Worm (Caenorhabditis elegans): ENCODE data around the gene D2045.9.

D2045.9 gene

ce11 chrIII:10506699-10507248 is 31.7 kb downstream of the D2045.9 start, which contains the start of the genes sip-1 and sly-1 (continued):
- no peak for TF ChIP-seq egl-43 (GFP tag; IDR thresholded peaks at IDR 0.05)
- no peak; the same call in 1 of the 2 replicates for TF ChIP-seq arid-1 (GFP tag; conservative IDR thresholded peaks at IDR 0.05)
- TF ChIP-seq daf-8 (GFP tag; IDR thresholded peaks at IDR 0.05): no peak
- peak; percentile 55 for TF ChIP-seq hmg-1.1 (GFP tag; IDR thresholded peaks at IDR 0.05)
- TF ChIP-seq snpc-4 (tag; optimal IDR thresholded peaks at IDR 0.05): no peak
- no peak for TF ChIP-seq snpc-1.2 (GFP tag; IDR thresholded peaks at IDR 0.05)
- TF ChIP-seq F49E8.2 (tag; optimal IDR thresholded peaks at IDR 0.05; ENCODE audit: borderline replicate concordance): no peak
- TF ChIP-seq attf-4 (tag; optimal IDR thresholded peaks at IDR 0.05): no peak
- TF ChIP-seq aha-1 (tag): peak; percentile 78
- TF ChIP-seq nhr-10 (tag; optimal IDR thresholded peaks at IDR 0.05): no peak
- no peak for TF ChIP-seq zip-11 (GFP tag; IDR thresholded peaks at IDR 0.05)
- no peak for TF ChIP-seq R02D3.7 (tag; optimal IDR thresholded peaks at IDR 0.05)
- no peak for TF ChIP-seq ctbp-1 (GFP tag; IDR thresholded peaks at IDR 0.05)
- no peak for TF ChIP-seq ceh-20 (GFP tag; IDR thresholded peaks at IDR 0.05)
- no peak for TF ChIP-seq nhr-41 (GFP tag; IDR thresholded peaks at IDR 0.05)
- TF ChIP-seq nhr-11 (tag; optimal IDR thresholded peaks at IDR 0.05): no peak
- TF ChIP-seq hlh-11 (tag; optimal IDR thresholded peaks at IDR 0.05): peak; percentile 54
- TF ChIP-seq ztf-7 (tag; optimal IDR thresholded peaks at IDR 0.05): peak; percentile 53
- no peak for TF ChIP-seq tag-97 (GFP tag; IDR thresholded peaks at IDR 0.05)
- TF ChIP-seq Y5F2A.4 (GFP tag; optimal IDR thresholded peaks at IDR 0.05): no peak
- no peak for TF ChIP-seq mxl-2 (GFP tag; conservative IDR thresholded peaks at IDR 0.05)
- TF ChIP-seq F37D6.2 (tag; optimal IDR thresholded peaks at IDR 0.05): peak; percentile 19
- no peak for TF ChIP-seq dmd-9 (GFP tag; IDR thresholded peaks at IDR 0.05)
- peak; percentile 72 for TF ChIP-seq T20F7.1 (GFP tag; optimal IDR thresholded peaks at IDR 0.05)
- no peak for TF ChIP-seq unc-62 (GFP tag; optimal IDR thresholded peaks at IDR 0.05 in 1 of 2)
- TF ChIP-seq unc-62 (tag; optimal IDR thresholded peaks at IDR 0.05): no peak
- TF ChIP-seq pha-4 (GFP tag; IDR thresholded peaks at IDR 0.05): no peak
- peak; percentile 37 for TF ChIP-seq pha-4 (tag; optimal IDR thresholded peaks at IDR 0.05)
- TF ChIP-seq nhr-77 (tag; optimal IDR thresholded peaks at IDR 0.05): peak; percentile 66
- no peak for TF ChIP-seq F44E2.7 (GFP tag; IDR thresholded peaks at IDR 0.05)
- peak; percentile 83 for TF ChIP-seq mes-2 (tag; optimal IDR thresholded peaks at IDR 0.05; ENCODE audit: poor library complexity, severe bottlenecking)
- no peak for TF ChIP-seq nhr-25 (tag; optimal IDR thresholded peaks at IDR 0.05; ENCODE audit: borderline replicate concordance, insufficient read depth)
- TF ChIP-seq saeg-2 (GFP tag; IDR thresholded peaks at IDR 0.05): no peak
- TF ChIP-seq pqm-1 (tag; optimal IDR thresholded peaks at IDR 0.05): no peak
- peak; percentile 80 for TF ChIP-seq hlh-30 (tag; optimal IDR thresholded peaks at IDR 0.05; ENCODE audit: insufficient read depth)
- peak; percentile 25 for TF ChIP-seq unc-130 (GFP tag; optimal IDR thresholded peaks at IDR 0.05)
- no peak for TF ChIP-seq tra-1 (GFP tag; IDR thresholded peaks at IDR 0.05)
- TF ChIP-seq ceh-32 (tag; optimal IDR thresholded peaks at IDR 0.05; ENCODE audit: poor library complexity): no peak
- TF ChIP-seq mxl-3 (GFP tag; optimal IDR thresholded peaks at IDR 0.05): no peak
- TF ChIP-seq duxl-1 (tag; optimal IDR thresholded peaks at IDR 0.05; ENCODE audit: poor library complexity): no peak
- no peak for TF ChIP-seq skn-1 (tag; optimal IDR thresholded peaks at IDR 0.05)
- no peak for TF ChIP-seq egl-27 (tag; optimal IDR thresholded peaks at IDR 0.05)
- TF ChIP-seq zfp-3 (GFP tag; conservative IDR thresholded peaks at IDR 0.05): no peak
- no peak for TF ChIP-seq ces-1 (GFP tag; optimal IDR thresholded peaks at IDR 0.05)
- TF ChIP-seq zfp-2 (tag; optimal IDR thresholded peaks at IDR 0.05): no peak
- no peak for TF ChIP-seq fos-1 (tag; optimal IDR thresholded peaks at IDR 0.05)
- TF ChIP-seq dve-1 (tag; optimal IDR thresholded peaks at IDR 0.05; ENCODE audit: insufficient read depth): peak; percentile 88
- peak in 1 of 2 experiments; percentile 42 for TF ChIP-seq hif-1 (tag; optimal IDR thresholded peaks at IDR 0.05)
- TF ChIP-seq ama-1 (optimal IDR thresholded peaks at IDR 0.05): no peak
- no peak for TF ChIP-seq sdz-12 (GFP tag; optimal IDR thresholded peaks at IDR 0.05)
- TF ChIP-seq zip-2 (tag; optimal IDR thresholded peaks at IDR 0.05): peak; percentile 33

All from whole organism, L4 larva.